Worm (Caenorhabditis elegans) whole organism, mixed stage, embryonic: ENCODE measurements around the gene srx-2.

Experiments used
- M03D4.4 ChIP-seq: sonication (generic microtip); optimal IDR thresholded peaks from 2 replicates; lab custom pipeline; 2017; ENCODE audit warnings: mild to moderate bottlenecking, missing genetic modification characterization, missing compliant biosample characterization
- bed-3 ChIP-seq: fragments of 200-800 bp; sonication (Bioruptor generic); optimal IDR thresholded peaks from 3 replicates; lab custom pipeline; 2018; ENCODE audit warnings: mild to moderate bottlenecking, missing genetic modification characterization, moderate library complexity, missing compliant biosample characterization
- blmp-1 ChIP-seq: fragments of 150-350 bp; optimal IDR thresholded peaks from 2 replicates; lab custom pipeline; 2014; ENCODE audit warnings: missing biosample characterization, missing genetic modification characterization
- ceh-43 ChIP-seq: fragments of 200-800 bp; sonication (Bioruptor generic); optimal IDR thresholded peaks from 2 replicates; lab custom pipeline; 2018; ENCODE audit warnings: mild to moderate bottlenecking, missing genetic modification characterization, moderate library complexity, missing compliant biosample characterization
- ceh-83 ChIP-seq: fragments of 200-800 bp; sonication (Bioruptor generic); optimal IDR thresholded peaks from 2 replicates; lab custom pipeline; 2018; ENCODE audit warnings: mild to moderate bottlenecking, missing genetic modification characterization, missing compliant biosample characterization
- cnd-1 ChIP-seq: fragments of 200-800 bp; sonication (Bioruptor generic); optimal IDR thresholded peaks from 2 replicates; lab custom pipeline; 2018; ENCODE audit warnings: mild to moderate bottlenecking, missing genetic modification characterization, missing compliant biosample characterization
- drap-1 ChIP-seq: fragments of 200-800 bp; sonication (Bioruptor generic); optimal IDR thresholded peaks from 3 replicates; lab custom pipeline; 2018; ENCODE audit warnings: mild to moderate bottlenecking, missing genetic modification characterization, missing compliant biosample characterization
- elt-1 ChIP-seq: sonication (generic microtip); optimal IDR thresholded peaks from 2 replicates; lab custom pipeline; 2017; ENCODE audit warnings: missing genetic modification characterization, mild to moderate bottlenecking, missing compliant biosample characterization, antibody characterized with exemption, moderate library complexity, borderline replicate concordance; ENCODE audit not compliant: insufficient read depth
- flh-1 ChIP-seq: fragments of 200-800 bp; sonication (Bioruptor generic); optimal IDR thresholded peaks from 2 replicates; lab custom pipeline; 2018; ENCODE audit warnings: mild to moderate bottlenecking, missing genetic modification characterization, moderate library complexity, missing compliant biosample characterization
- hlh-1 ChIP-seq: fragments of 150-350 bp; optimal IDR thresholded peaks from 2 replicates; lab custom pipeline; 2014; ENCODE audit warnings: missing biosample characterization, missing genetic modification reagents, missing genetic modification characterization
- lin-13 ChIP-seq: fragments of 150-350 bp; optimal IDR thresholded peaks from 2 replicates; lab custom pipeline; 2014; ENCODE audit warnings: missing biosample characterization, missing genetic modification characterization
- lsy-2 ChIP-seq: fragments of 150-350 bp; optimal IDR thresholded peaks from 2 replicates; lab custom pipeline; 2014; ENCODE audit warnings: missing biosample characterization, missing genetic modification characterization
- mep-1 ChIP-seq: fragments of 150-350 bp; optimal IDR thresholded peaks from 2 replicates; lab custom pipeline; 2017; ENCODE audit warnings: missing biosample characterization, missing genetic modification reagents, missing genetic modification characterization, inconsistent platforms
- mls-2 ChIP-seq: sonication (generic microtip); optimal IDR thresholded peaks from 2 replicates; lab custom pipeline; 2016; ENCODE audit warnings: mild to moderate bottlenecking, missing genetic modification characterization, moderate library complexity, missing compliant biosample characterization
- nhr-2 ChIP-seq: fragments of 150-350 bp; optimal IDR thresholded peaks from 2 replicates; lab custom pipeline; 2014; ENCODE audit warnings: missing biosample characterization, missing genetic modification characterization
- nhr-237 ChIP-seq: fragments of 150-350 bp; optimal IDR thresholded peaks from 2 replicates; lab custom pipeline; 2014; ENCODE audit warnings: missing biosample characterization, missing genetic modification characterization
- nhr-28 ChIP-seq: fragments of 150-350 bp; optimal IDR thresholded peaks from 2 replicates; lab custom pipeline; 2014; ENCODE audit warnings: missing biosample characterization, missing genetic modification characterization
- pha-4 ChIP-seq: fragments of 150-350 bp; optimal IDR thresholded peaks from 2 replicates; lab custom pipeline; 2018; ENCODE audit warnings: missing biosample characterization, missing genetic modification reagents, missing genetic modification characterization
- sem-2 ChIP-seq: fragments of 200-800 bp; sonication (Bioruptor generic); optimal IDR thresholded peaks from 2 replicates; lab custom pipeline; 2018; ENCODE audit warnings: mild to moderate bottlenecking, missing genetic modification characterization, missing compliant biosample characterization
- snpc-4 ChIP-seq: fragments of 150-350 bp; optimal IDR thresholded peaks from 2 replicates; lab custom pipeline; 2014; ENCODE audit warnings: missing biosample characterization, missing genetic modification characterization
- sptf-1 ChIP-seq: sonication (generic microtip); optimal IDR thresholded peaks from 2 replicates; lab custom pipeline; 2017; ENCODE audit warnings: mild to moderate bottlenecking, missing genetic modification characterization, moderate library complexity, missing compliant biosample characterization
- unc-120 ChIP-seq: sonication (generic microtip); optimal IDR thresholded peaks from 2 replicates; lab custom pipeline; 2017; ENCODE audit warnings: missing genetic modification characterization, missing compliant biosample characterization; ENCODE audit not compliant: poor library complexity, severe bottlenecking
- unc-39 ChIP-seq: fragments of 150-350 bp; optimal IDR thresholded peaks from 2 replicates; lab custom pipeline; 2014; ENCODE audit warnings: missing biosample characterization, missing genetic modification characterization
- unc-62 ChIP-seq: fragments of 150-350 bp; optimal IDR thresholded peaks from 2 replicates; lab custom pipeline; 2014; ENCODE audit warnings: missing biosample characterization, missing genetic modification reagents, missing genetic modification characterization
- zip-8 ChIP-seq: fragments of 150-350 bp; optimal IDR thresholded peaks from 2 replicates; lab custom pipeline; 2014; ENCODE audit warnings: missing biosample characterization, missing genetic modification characterization
- ztf-11 ChIP-seq: fragments of 150-350 bp; optimal IDR thresholded peaks from 2 replicates; lab custom pipeline; 2014; ENCODE audit warnings: missing biosample characterization, missing genetic modification characterization

The srx-2 gene

DNA sequence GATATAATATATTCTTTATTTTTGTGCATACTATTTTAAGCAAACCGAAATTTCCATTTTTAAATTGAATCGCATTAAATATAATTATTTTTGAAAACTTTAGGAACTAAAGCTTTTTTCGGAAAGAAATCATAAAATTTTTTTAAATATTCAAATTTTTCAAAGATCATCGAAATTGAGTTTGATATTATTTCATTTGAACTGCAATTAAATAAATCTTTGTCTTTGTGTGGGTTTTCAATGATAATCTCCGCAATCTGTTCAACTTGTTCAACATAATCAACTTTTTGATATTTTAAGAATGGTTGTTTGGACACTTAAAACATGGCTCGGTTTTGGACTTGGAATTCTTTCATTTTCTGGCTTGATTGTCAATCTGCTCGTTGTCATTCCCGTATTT lies at the start of gene srx-2:
Gene srx-2 (plus strand): TSS at position 301 of the 400 bp plus-strand sequence.
- TF ChIP-seq drap-1 (GFP tag; lab: Kevin White, UChicago), result no peak
- TF ChIP-seq lin-13 (tag; lab: Kevin White, UChicago), result no peak

DNA sequence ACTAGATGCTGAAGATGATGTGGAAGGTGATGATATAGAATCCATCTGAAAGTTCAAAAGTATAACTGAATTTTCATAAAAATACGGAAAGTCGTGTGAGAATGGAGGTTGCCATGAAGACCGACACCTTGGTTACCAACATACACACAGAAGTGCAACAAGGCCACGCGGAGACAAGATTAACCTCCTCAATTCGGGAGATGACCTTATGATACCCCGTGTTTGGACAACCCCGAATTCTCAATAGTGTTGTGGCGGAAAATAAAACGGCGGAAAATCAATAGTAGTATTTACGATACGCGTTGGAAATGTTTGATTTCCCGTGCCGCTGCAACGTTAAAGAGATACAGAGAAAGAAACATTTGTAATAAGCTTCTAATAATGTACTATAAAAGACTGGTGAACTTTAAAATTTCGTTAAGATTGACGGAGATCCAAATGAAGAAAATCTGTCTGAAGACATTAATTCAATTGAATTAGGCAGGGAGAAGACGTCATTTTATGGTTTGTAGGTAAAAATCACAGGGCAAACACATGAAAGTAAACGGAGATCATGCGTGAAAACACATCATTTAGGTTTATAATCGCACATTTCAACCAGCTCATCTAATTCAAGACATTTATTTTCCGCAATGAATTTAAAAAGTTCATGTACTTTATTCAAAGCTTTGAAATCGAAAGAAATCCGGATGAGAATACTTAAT lies 45.1 kb upstream of the srx-2 start, which contains the start of gene nhr-44:
Gene nhr-44 (minus strand): TSS at position 51 of the 704 bp plus-strand sequence.
- TF ChIP-seq pha-4 (tag; lab: Kevin White, UChicago) (peak; percentile 50), elt-1 (tag; lab: Kevin White, UChicago) (peak; percentile 18), nhr-2 (tag; lab: Kevin White, UChicago) (no peak), drap-1 (GFP tag; lab: Kevin White, UChicago) (no peak)

DNA sequence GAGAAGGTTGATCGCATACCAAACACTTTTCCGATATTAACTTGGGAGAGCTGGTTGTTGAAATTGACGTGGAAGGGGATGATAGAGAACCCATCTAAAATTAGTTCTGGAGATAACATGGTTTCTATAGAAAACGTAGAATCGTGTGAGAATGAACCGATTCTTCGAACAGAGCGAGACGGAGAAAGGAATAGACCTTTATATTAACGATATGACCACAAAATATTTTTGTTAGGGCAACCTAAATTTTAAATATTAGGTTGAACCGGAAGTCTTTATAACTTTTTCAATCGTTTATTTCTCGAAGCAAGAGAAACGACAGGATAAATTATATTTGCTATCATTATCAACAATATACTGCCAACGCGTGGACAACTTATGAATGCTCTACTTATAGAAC lies 43.2 kb upstream of the srx-2 start, which contains the start of gene nhr-219:
Gene nhr-219 (minus strand): TSS at position 101 of the 400 bp plus-strand sequence.
- TF ChIP-seq unc-39 (tag; lab: Kevin White, UChicago) (no peak), ztf-11 (tag; lab: Kevin White, UChicago) (no peak), nhr-237 (tag; lab: Kevin White, UChicago) (no peak), flh-1 (GFP tag; lab: Kevin White, UChicago) (no peak), elt-1 (tag; lab: Kevin White, UChicago) (no peak), unc-120 (tag; lab: Kevin White, UChicago) (no peak), nhr-2 (tag; lab: Kevin White, UChicago) (no peak), lin-13 (tag; lab: Kevin White, UChicago) (no peak), M03D4.4 (no peak), cnd-1 (tag; lab: Kevin White, UChicago) (no peak), unc-62 (no peak), drap-1 (GFP tag; lab: Kevin White, UChicago) (no peak)

DNA sequence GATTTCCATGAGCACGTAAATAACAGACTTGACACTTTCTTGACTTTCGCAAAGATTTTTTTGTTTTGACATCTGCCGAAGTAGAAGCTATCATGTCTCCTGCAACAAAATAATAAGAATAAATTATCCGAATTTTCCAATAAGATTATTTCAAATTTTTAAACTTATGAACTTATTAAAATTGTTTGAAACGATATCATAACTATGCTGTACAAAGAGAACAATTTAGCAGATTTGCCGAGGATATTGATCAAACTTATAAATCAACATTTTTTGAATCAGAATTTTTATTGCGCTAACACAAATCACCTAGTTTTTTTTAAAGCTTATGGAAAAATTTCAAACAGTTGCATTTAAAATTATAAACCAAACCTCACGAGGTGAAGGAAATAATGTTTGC lies 37.0 kb upstream of the srx-2 start, which contains the start of gene nhr-195:
Gene nhr-195 (minus strand): TSS at position 101 of the 400 bp plus-strand sequence.
- TF ChIP-seq unc-62 (no peak), sptf-1 (tag; lab: Kevin White, UChicago) (no peak), ztf-11 (tag; lab: Kevin White, UChicago) (no peak), bed-3 (GFP tag; lab: Kevin White, UChicago) (no peak), lsy-2 (tag; lab: Kevin White, UChicago) (no peak), elt-1 (tag; lab: Kevin White, UChicago) (no peak), ceh-83 (GFP tag; lab: Kevin White, UChicago) (no peak), drap-1 (GFP tag; lab: Kevin White, UChicago) (no peak), blmp-1 (tag; lab: Kevin White, UChicago) (no peak), zip-8 (tag; lab: Kevin White, UChicago) (no peak), nhr-28 (no peak), unc-39 (tag; lab: Kevin White, UChicago) (no peak), hlh-1 (no peak), sem-2 (GFP tag; lab: Kevin White, UChicago) (no peak), ceh-43 (GFP tag; lab: Kevin White, UChicago) (no peak)

DNA sequence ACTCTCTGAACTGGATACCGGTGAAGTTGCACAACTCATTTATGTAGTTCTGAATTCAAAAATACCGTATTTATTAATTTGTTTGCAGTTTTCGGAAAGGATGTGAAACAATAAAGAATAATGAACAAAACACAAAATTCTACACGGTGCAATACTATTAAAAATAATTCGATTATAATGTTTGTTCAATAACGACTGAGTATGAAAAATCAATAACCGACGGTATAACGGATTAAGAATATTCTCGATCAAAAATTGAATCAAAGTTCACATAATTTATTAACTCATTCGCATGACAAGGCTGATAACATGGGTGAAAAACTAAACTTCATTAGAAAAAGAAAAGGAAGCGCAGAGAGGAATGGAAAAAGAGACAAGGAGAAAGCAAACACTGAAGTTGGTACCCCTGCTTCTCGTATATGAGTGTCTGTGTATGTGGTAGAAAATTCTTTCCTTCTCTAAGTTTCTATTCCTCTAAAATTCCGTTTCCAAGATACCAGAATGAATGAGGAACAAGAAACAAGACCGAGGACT lies 34.3 kb upstream of the srx-2 start, which contains the start of gene nhr-143:
Gene nhr-143 (minus strand): TSS at position 51 of the 534 bp plus-strand sequence.
- no peak for TF ChIP-seq hlh-1
- TF ChIP-seq elt-1 (tag; lab: Kevin White, UChicago), result no peak
- TF ChIP-seq unc-62, result no peak
- no peak for TF ChIP-seq lin-13 (tag; lab: Kevin White, UChicago)
- TF ChIP-seq zip-8 (tag; lab: Kevin White, UChicago), result no peak
- no peak for TF ChIP-seq M03D4.4
- TF ChIP-seq mls-2 (tag; lab: Kevin White, UChicago), result no peak
- no peak for TF ChIP-seq snpc-4 (tag; lab: Kevin White, UChicago)
- no peak for TF ChIP-seq lsy-2 (tag; lab: Kevin White, UChicago)
- TF ChIP-seq nhr-2 (tag; lab: Kevin White, UChicago), result no peak
- no peak for TF ChIP-seq mep-1
- TF ChIP-seq bed-3 (GFP tag; lab: Kevin White, UChicago), result no peak
- no peak for TF ChIP-seq sptf-1 (tag; lab: Kevin White, UChicago)
- TF ChIP-seq ceh-43 (GFP tag; lab: Kevin White, UChicago), result no peak
- no peak for TF ChIP-seq drap-1 (GFP tag; lab: Kevin White, UChicago)
- TF ChIP-seq flh-1 (GFP tag; lab: Kevin White, UChicago), result no peak
- TF ChIP-seq nhr-28, result no peak
- TF ChIP-seq cnd-1 (tag; lab: Kevin White, UChicago), result no peak
